Fruit fly (Drosophila melanogaster) S2 (cell line): ENCODE results near the gene CG31909.
A peak's percentile ranks its signal among the peaks of the same experiment; 100 is the strongest.

Source experiments
- CG8478 ChIP-seq: fragments of >200 bp; optimal IDR thresholded peaks from 2 replicates; lab custom pipeline; 2018
- CTCF ChIP-seq, 2 experiments: fragments of >200 bp; optimal IDR thresholded peaks; 2 replicates each; lab custom pipeline; 2018

- no peak for TF ChIP-seq CG8478 (lab: Kevin White, UChicago)
- TF ChIP-seq CTCF (optimal IDR thresholded peaks at IDR 0.05; lab: Kevin White, UChicago): peak in 1 of 2 experiments; percentile 19
Observed at dm6 chr2L:7256144-7256543, 1.2 kb upstream of the CG31909 start.
